Worm (Caenorhabditis elegans) whole organism, early embryonic: ENCODE results near the gene perm-3.

Source experiments
- B0310.2 ChIP-seq: sonication (generic microtip); optimal IDR thresholded peaks from 2 replicates; lab custom pipeline; 2016; ENCODE audit warnings: mild to moderate bottlenecking, missing genetic modification characterization, missing compliant biosample characterization
- F13C5.2 ChIP-seq: sonication (generic microtip); optimal IDR thresholded peaks from 2 replicates; lab custom pipeline; 2017; ENCODE audit warnings: mild to moderate bottlenecking, missing genetic modification characterization, inconsistent platforms, missing compliant biosample characterization
- aly-1 ChIP-seq: sonication (generic microtip); optimal IDR thresholded peaks from 2 replicates; lab custom pipeline; 2016; ENCODE audit warnings: missing genetic modification characterization, missing compliant biosample characterization
- ama-1 ChIP-seq: fragments of 150-350 bp; optimal IDR thresholded peaks from 2 replicates; lab custom pipeline; 2014
- ceh-13 ChIP-seq: fragments of 200-800 bp; sonication (Bioruptor generic); optimal IDR thresholded peaks from 2 replicates; lab custom pipeline; 2018; ENCODE audit warnings: mild to moderate bottlenecking, missing genetic modification characterization, missing compliant biosample characterization
- ceh-36 ChIP-seq: sonication (generic microtip); optimal IDR thresholded peaks from 2 replicates; lab custom pipeline; 2016; ENCODE audit warnings: missing genetic modification characterization, inconsistent platforms, missing compliant biosample characterization
- ets-7 ChIP-seq: sonication (generic microtip); optimal IDR thresholded peaks from 2 replicates; lab custom pipeline; 2016; ENCODE audit warnings: missing genotype, missing genetic modification characterization, missing compliant biosample characterization
- flt-1 ChIP-seq: fragments of 200-800 bp; sonication (Bioruptor generic); IDR thresholded peaks from 2 replicates; pipeline ENCODE4 v1.3.6; 2022; ENCODE audit warnings: missing genetic modification characterization, missing compliant biosample characterization
- hmbx-1 ChIP-seq: sonication (generic microtip); optimal IDR thresholded peaks from 2 replicates; lab custom pipeline; 2016; ENCODE audit warnings: mild to moderate bottlenecking, missing genetic modification characterization, missing compliant biosample characterization
- hmg-4 ChIP-seq: fragments of 200-800 bp; sonication (Bioruptor generic); optimal IDR thresholded peaks from 2 replicates; lab custom pipeline; 2018; ENCODE audit warnings: mild to moderate bottlenecking, missing genetic modification characterization, missing compliant biosample characterization
- hnd-1 ChIP-seq: sonication (generic microtip); optimal IDR thresholded peaks from 2 replicates; lab custom pipeline; 2016; ENCODE audit warnings: missing genetic modification characterization, missing compliant biosample characterization
- pes-1 ChIP-seq: fragments of 200-800 bp; sonication (Bioruptor generic); IDR thresholded peaks from 2 replicates; pipeline ENCODE4 v1.3.6; 2022; ENCODE audit warnings: missing genetic modification reagents, missing genetic modification characterization, missing compliant biosample characterization
- scrt-1 ChIP-seq: fragments of 200-800 bp; sonication (Bioruptor generic); IDR thresholded peaks from 2 replicates; pipeline ENCODE4 v1.3.6; 2022; ENCODE audit warnings: missing genetic modification characterization, missing compliant biosample characterization
- sea-1 ChIP-seq: fragments of 200-800 bp; sonication (Bioruptor generic); conservative IDR thresholded peaks from 2 replicates; pipeline ENCODE4 v1.3.6; 2022; ENCODE audit warnings: missing genetic modification characterization, missing compliant biosample characterization
- tbx-11 ChIP-seq: fragments of 200-800 bp; sonication (Bioruptor generic); IDR thresholded peaks from 2 replicates; pipeline ENCODE4 v1.3.6; 2022; ENCODE audit warnings: missing genetic modification characterization, missing compliant biosample characterization
- tbx-37 ChIP-seq: fragments of 200-800 bp; sonication (Bioruptor generic); conservative IDR thresholded peaks from 2 replicates; pipeline ENCODE4 v1.3.6; 2022; ENCODE audit warnings: missing genetic modification reagents, missing genetic modification characterization, missing compliant biosample characterization
- tra-4 ChIP-seq: sonication (generic microtip); optimal IDR thresholded peaks from 2 replicates; lab custom pipeline; 2017; ENCODE audit warnings: missing genetic modification characterization, missing compliant biosample characterization

The perm-3 gene

DNA sequence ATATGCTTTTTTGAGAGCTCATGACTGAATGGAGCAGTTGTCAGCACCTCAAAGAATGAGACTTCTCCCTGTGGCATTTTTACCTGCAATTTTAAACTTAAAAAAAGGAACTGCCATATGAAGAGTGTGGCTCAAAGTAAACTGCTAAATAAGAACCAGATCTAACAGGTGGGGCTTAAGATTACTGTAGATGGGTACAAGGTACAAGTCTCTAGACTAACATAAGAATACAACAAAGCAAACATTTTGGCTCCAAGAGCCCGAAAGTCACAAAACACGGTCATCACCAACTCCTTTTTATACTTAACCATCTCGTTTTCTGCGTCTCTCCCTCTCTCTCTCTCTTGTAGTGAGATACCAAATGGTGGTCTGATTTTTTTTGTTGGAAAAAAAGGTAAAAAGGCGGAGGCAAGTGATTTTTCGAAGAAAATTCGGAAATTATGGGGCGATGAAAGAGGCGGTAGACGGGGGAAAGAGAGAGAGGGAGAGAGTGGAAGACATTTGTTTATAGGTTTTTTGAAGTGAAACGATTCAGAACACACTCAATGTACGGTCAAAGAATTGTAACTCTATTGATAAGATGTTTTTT, 6.0 kb downstream of the perm-3 start, which contains the start of gene elo-6:
TSS of gene elo-6 (minus strand) at position 83 of the 589 bp plus-strand sequence.
- no peak for TF ChIP-seq scrt-1 (GFP tag; lab: Robert Waterston, UW)
- TF ChIP-seq F13C5.2 (tag; lab: Kevin White, UChicago) = no peak
- no peak for TF ChIP-seq aly-1 (tag; lab: Kevin White, UChicago)
- TF ChIP-seq tbx-11 (GFP tag; lab: Robert Waterston, UW) = no peak
- no peak for TF ChIP-seq ets-7
- no peak for TF ChIP-seq hnd-1 (tag; lab: Kevin White, UChicago)
- TF ChIP-seq pes-1 (GFP tag; lab: Robert Waterston, UW) = no peak
- no peak for TF ChIP-seq hmbx-1
- TF ChIP-seq ceh-36 (tag; lab: Kevin White, UChicago) = no peak

DNA sequence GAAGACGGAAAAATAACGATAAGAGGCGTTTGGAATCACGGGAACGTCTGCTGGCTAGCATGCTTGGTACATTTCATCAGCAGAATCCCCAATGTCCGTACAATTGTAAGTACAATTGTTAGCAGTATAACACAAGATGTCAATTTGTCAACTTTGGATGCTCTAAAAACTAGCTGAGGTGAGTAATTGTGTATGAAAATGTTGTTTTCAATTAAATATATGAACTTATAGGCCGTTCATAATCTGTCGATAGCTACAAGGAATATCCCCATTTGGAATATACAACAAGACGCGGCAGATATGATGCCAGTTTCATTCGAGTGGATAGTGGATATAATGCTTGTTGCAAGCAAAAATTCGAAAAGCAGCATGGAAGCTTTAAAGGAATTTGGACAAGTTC, 9.6 kb downstream of the perm-3 start, which contains the start of gene F41H10.12:
TSS of gene F41H10.12 (plus strand) at position 301 of the 400 bp plus-strand sequence.
- no peak for TF ChIP-seq pes-1 (GFP tag; lab: Robert Waterston, UW)
- no peak for TF ChIP-seq sea-1 (GFP tag; lab: Robert Waterston, UW)
- TF ChIP-seq ceh-36 (tag; lab: Kevin White, UChicago) = no peak
- no peak for TF ChIP-seq tra-4 (tag; lab: Kevin White, UChicago)
- TF ChIP-seq hmbx-1 = no peak
- no peak for TF ChIP-seq aly-1 (tag; lab: Kevin White, UChicago)
- TF ChIP-seq ets-7 = no peak
- no peak for TF ChIP-seq ceh-13
- TF ChIP-seq tbx-11 (GFP tag; lab: Robert Waterston, UW) = no peak
- no peak for TF ChIP-seq F13C5.2 (tag; lab: Kevin White, UChicago)
- no peak for TF ChIP-seq hmg-4 (GFP tag; lab: Kevin White, UChicago)
- TF ChIP-seq tbx-37 (GFP tag; lab: Robert Waterston, UW) = no peak
- no peak for TF ChIP-seq ama-1 (lab: Kevin White, UChicago)
- TF ChIP-seq B0310.2 (tag; lab: Kevin White, UChicago) = no peak
- TF ChIP-seq hnd-1 (tag; lab: Kevin White, UChicago) = no peak
- no peak for TF ChIP-seq scrt-1 (GFP tag; lab: Robert Waterston, UW)
- TF ChIP-seq flt-1 (GFP tag; lab: Robert Waterston, UW) = no peak

DNA sequence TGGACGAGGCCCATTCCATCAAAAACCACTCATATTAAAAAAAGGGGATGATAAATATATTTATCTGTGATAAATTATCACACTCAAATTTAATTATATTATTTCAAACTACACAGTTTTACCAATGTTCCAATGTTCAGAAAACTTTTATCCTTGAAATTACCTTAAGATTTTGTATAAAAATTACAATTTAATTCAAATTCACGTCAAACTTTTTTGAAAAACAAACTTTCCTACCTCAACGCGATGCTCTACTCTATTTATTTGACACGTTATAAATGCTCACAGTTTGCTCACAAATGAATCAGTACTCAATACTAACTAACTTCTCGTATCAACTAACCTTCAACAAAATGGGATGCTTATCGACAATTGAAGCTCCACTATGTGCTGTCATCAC, 12.0 kb downstream of the perm-3 start, which contains the start of gene F41H10.1:
TSS of gene F41H10.1 (plus strand) at position 301 of the 400 bp plus-strand sequence.
- TF ChIP-seq sea-1 (GFP tag; lab: Robert Waterston, UW) (no peak), ama-1 (lab: Kevin White, UChicago) (no peak), ceh-13 (no peak), pes-1 (GFP tag; lab: Robert Waterston, UW) (no peak), hnd-1 (tag; lab: Kevin White, UChicago) (no peak), hmbx-1 (no peak), ceh-36 (tag; lab: Kevin White, UChicago) (no peak), tbx-37 (GFP tag; lab: Robert Waterston, UW) (no peak), tbx-11 (GFP tag; lab: Robert Waterston, UW) (no peak), F13C5.2 (tag; lab: Kevin White, UChicago) (no peak), ets-7 (no peak), B0310.2 (tag; lab: Kevin White, UChicago) (no peak)

DNA sequence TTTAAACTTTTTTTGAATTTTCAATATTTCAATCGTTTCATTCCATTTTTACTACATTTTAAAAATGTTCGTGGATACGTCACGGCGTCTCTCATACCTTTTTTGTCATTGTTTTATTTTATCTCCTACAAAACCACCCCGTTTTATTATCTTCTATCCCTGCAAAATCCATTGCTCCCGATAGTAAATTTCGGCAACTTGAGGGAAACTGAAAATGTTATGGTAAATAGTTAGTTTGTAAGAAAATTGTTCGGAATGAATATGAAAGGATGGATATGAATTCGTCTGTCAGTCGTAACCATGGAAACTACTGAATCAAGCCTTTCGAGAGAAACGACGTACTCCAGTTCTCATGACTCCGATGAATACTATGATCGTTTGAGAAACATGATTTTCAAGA, 13.3 kb downstream of the perm-3 start, which contains the start of gene F41H10.2:
TSS of gene F41H10.2 (plus strand) at position 301 of the 400 bp plus-strand sequence.
- TF ChIP-seq ama-1 (lab: Kevin White, UChicago) (no peak), F13C5.2 (tag; lab: Kevin White, UChicago) (no peak), flt-1 (GFP tag; lab: Robert Waterston, UW) (no peak), ceh-13 (no peak)

DNA sequence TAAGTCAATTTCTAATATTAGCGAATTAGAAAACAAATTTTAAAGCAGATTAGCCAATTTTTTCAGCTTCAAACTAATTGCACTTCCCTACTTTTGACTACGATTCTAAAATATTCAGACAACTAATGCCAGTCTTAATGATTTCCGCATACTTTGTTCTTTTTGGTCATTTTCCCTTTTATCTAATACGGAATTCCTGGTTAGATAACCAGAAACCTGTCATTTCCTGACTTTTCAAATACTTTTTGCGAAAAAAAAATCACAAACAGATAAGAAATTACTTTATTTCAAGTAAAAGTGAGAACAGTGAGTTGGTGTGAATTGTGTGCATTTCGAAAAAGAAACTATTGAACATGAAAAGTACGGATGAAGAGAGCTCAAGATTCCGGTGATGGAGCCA, 14.5 kb downstream of the perm-3 start:
- TF ChIP-seq ceh-36 (tag; lab: Kevin White, UChicago) (no peak), F13C5.2 (tag; lab: Kevin White, UChicago) (no peak), tbx-11 (GFP tag; lab: Robert Waterston, UW) (no peak), flt-1 (GFP tag; lab: Robert Waterston, UW) (no peak), B0310.2 (tag; lab: Kevin White, UChicago) (no peak), scrt-1 (GFP tag; lab: Robert Waterston, UW) (no peak), hmbx-1 (no peak), hmg-4 (GFP tag; lab: Kevin White, UChicago) (no peak), pes-1 (GFP tag; lab: Robert Waterston, UW) (no peak), ceh-13 (no peak), ets-7 (no peak), sea-1 (GFP tag; lab: Robert Waterston, UW) (no peak), aly-1 (tag; lab: Kevin White, UChicago) (no peak)

DNA sequence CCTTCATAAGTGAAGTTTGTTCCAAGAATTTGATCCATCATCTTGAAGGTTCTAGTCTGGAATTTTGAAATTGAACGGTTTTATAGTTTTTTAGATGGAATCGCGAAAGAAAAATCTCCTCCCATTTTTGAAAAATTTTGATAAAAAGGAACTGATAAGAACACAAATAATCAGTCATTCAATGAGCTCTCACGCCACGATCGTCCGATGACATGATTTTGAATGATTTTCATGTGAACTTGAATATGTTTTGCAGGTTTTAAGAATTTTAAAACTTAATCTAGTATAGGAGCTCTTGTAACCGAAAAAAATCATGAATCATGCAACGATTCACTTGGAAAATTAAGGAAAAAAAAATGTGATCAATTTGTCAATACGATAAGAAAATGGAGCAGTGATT, 17.5 kb downstream of the perm-3 start, which contains the start of gene elo-5:
TSS of gene elo-5 (minus strand) at position 56 of the 400 bp plus-strand sequence.
- TF ChIP-seq aly-1 (tag; lab: Kevin White, UChicago) (no peak), tbx-11 (GFP tag; lab: Robert Waterston, UW) (no peak), F13C5.2 (tag; lab: Kevin White, UChicago) (no peak), ceh-36 (tag; lab: Kevin White, UChicago) (no peak), ceh-13 (no peak), scrt-1 (GFP tag; lab: Robert Waterston, UW) (no peak), B0310.2 (tag; lab: Kevin White, UChicago) (no peak), tra-4 (tag; lab: Kevin White, UChicago) (no peak), pes-1 (GFP tag; lab: Robert Waterston, UW) (no peak), ets-7 (no peak), hmg-4 (GFP tag; lab: Kevin White, UChicago) (no peak), flt-1 (GFP tag; lab: Robert Waterston, UW) (no peak), sea-1 (GFP tag; lab: Robert Waterston, UW) (no peak)

DNA sequence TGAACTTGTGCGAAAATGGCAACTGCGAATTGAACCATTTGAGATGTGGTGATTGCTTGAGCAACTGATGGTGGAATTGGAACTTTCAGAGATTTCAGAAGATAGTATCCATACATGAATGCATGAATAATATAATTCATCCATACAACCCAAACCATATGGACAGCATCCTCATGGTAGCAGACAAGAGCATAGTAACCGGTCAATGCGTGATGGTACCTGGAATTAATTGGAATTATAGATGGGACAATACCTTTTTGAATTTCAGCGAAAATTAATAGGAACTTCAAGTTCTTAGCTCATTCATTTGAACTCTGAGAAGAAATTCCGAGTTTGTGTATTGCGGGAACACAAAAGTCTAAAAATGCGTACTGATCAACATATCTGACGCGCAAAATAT, 19.7 kb downstream of the perm-3 start:
- TF ChIP-seq aly-1 (tag; lab: Kevin White, UChicago) = no peak
- no peak for TF ChIP-seq hnd-1 (tag; lab: Kevin White, UChicago)
- TF ChIP-seq B0310.2 (tag; lab: Kevin White, UChicago) = no peak
- TF ChIP-seq F13C5.2 (tag; lab: Kevin White, UChicago) = no peak
